Fruit fly (Drosophila melanogaster): ENCODE data around the gene Gba1b.
A peak's percentile ranks its signal among the peaks of the same experiment; 100 is the strongest.

DNA sequence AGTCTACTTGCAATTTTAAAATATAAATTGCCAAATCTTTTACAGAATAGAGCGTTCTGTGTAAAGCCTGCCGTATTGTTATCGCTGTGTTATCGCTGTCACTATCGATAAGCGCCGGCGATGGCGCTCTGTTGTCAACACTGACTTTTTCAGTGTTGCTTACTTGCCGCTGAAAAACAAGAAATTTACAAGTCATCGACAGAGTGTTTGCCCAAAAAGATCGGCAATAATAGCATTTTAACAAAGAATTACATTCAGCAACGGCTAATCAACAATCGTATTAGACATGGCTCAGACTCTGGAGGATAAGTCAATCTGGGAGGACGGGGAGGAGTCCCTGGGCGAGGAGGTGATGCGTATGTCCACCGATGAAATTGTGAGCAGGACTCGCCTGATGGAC, 48.1 kb downstream of the Gba1b start, which contains the start of the genes RanBP3 and Rpt5:
- TF ChIP-seq p53 (GFP tag; optimal IDR thresholded peaks at IDR 0.05): peak; percentile 32
- peak; percentile 27 for TF ChIP-seq Max (GFP tag; optimal IDR thresholded peaks at IDR 0.05)
- TF ChIP-seq Dip2 (GFP tag; IDR thresholded peaks at IDR 0.05): no peak
- TF ChIP-seq zfh2 (GFP tag; optimal IDR thresholded peaks at IDR 0.05): peak; percentile 72
- TF ChIP-seq cad (GFP tag; optimal IDR thresholded peaks at IDR 0.05): no peak
- TF ChIP-seq CG33557 (GFP tag; optimal IDR thresholded peaks at IDR 0.05): no peak
- no peak for TF ChIP-seq CG4360 (GFP tag; IDR thresholded peaks at IDR 0.05)
- TF ChIP-seq fu2 (GFP tag; optimal IDR thresholded peaks at IDR 0.05): peak; percentile 61
- peak; percentile 71 for TF ChIP-seq HLH54F (GFP tag; optimal IDR thresholded peaks at IDR 0.05)
- peak; percentile 10 for TF ChIP-seq CG10147 (GFP tag; optimal IDR thresholded peaks at IDR 0.05)
